Fruit fly (Drosophila melanogaster) whole organism, embryonic: ENCODE measurements around the gene CG9799.

Experiments
- Ada2b ChIP-seq: fragments of 200-800 bp; sonication (Bioruptor generic); IDR thresholded peaks from 2 replicates; pipeline ENCODE4 v1.3.6; 2022; ENCODE audit warnings: missing biosample characterization, missing genetic modification characterization
- Bgb ChIP-seq: fragments of 200-800 bp; sonication (Bioruptor generic); IDR thresholded peaks from 2 replicates; pipeline ENCODE4 v1.3.6; 2022; ENCODE audit warnings: missing biosample characterization, missing genetic modification characterization; ENCODE audit not compliant: partially characterized antibody
- C15 ChIP-seq: fragments of 200-800 bp; sonication (Bioruptor generic); IDR thresholded peaks from 3 replicates; pipeline ENCODE4 v1.3.6; 2022; ENCODE audit warnings: missing biosample characterization, missing genetic modification characterization
- CG10267 ChIP-seq: fragments of 200-800 bp; sonication (Bioruptor generic); optimal IDR thresholded peaks from 2 replicates; lab custom pipeline; 2018; ENCODE audit warnings: missing biosample characterization, mild to moderate bottlenecking, missing genetic modification characterization, moderate library complexity
- CG10321 ChIP-seq: fragments of 200-800 bp; sonication (Bioruptor generic); IDR thresholded peaks from 2 replicates; pipeline ENCODE4 v1.3.6; 2022; ENCODE audit warnings: missing biosample characterization, missing genetic modification characterization
- CG10654 ChIP-seq: fragments of 200-800 bp; sonication (Bioruptor generic); optimal IDR thresholded peaks from 2 replicates; lab custom pipeline; 2016; ENCODE audit warnings: missing biosample characterization, missing genetic modification characterization
- CG11085 ChIP-seq: fragments of 200-800 bp; sonication (Bioruptor generic); IDR thresholded peaks from 2 replicates; pipeline ENCODE4 v1.3.6; 2022; ENCODE audit warnings: missing biosample characterization, missing genetic modification characterization
- CG11247 ChIP-seq: fragments of 200-800 bp; sonication (Bioruptor generic); IDR thresholded peaks from 2 replicates; pipeline ENCODE4 v1.3.6; 2022; ENCODE audit warnings: missing biosample characterization, missing genetic modification characterization
- CG11398 ChIP-seq: fragments of 200-800 bp; sonication (Bioruptor generic); optimal IDR thresholded peaks from 2 replicates; lab custom pipeline; 2016; ENCODE audit warnings: missing biosample characterization, missing genetic modification characterization
- CG11560 ChIP-seq: fragments of 200-800 bp; sonication (Bioruptor generic); IDR thresholded peaks from 3 replicates; pipeline ENCODE4 v1.3.6; 2022; ENCODE audit warnings: missing biosample characterization, missing genetic modification characterization
- CG12071 ChIP-seq: fragments of 200-800 bp; sonication (Bioruptor generic); optimal IDR thresholded peaks from 3 replicates; lab custom pipeline; 2018; ENCODE audit warnings: missing biosample characterization, mild to moderate bottlenecking, missing genetic modification characterization
- CG12219 ChIP-seq: fragments of 200-800 bp; sonication (Bioruptor generic); optimal IDR thresholded peaks from 3 replicates; lab custom pipeline; 2018; ENCODE audit warnings: missing biosample characterization, mild to moderate bottlenecking, missing genetic modification characterization
- CG12236 ChIP-seq: fragments of 200-800 bp; sonication (Bioruptor generic); optimal IDR thresholded peaks from 2 replicates; lab custom pipeline; 2016; ENCODE audit warnings: missing biosample characterization, missing genetic modification characterization
- CG13624 ChIP-seq: fragments of 200-800 bp; sonication (Bioruptor generic); optimal IDR thresholded peaks from 2 replicates; lab custom pipeline; 2016; ENCODE audit warnings: missing biosample characterization, missing genetic modification characterization
- CG18262 ChIP-seq: fragments of 200-800 bp; optimal IDR thresholded peaks from 3 replicates; lab custom pipeline; 2019; ENCODE audit warnings: missing biosample characterization, mild to moderate bottlenecking, missing genetic modification characterization, moderate library complexity
- CG18764 ChIP-seq: fragments of 200-800 bp; sonication (Bioruptor generic); optimal IDR thresholded peaks from 3 replicates; lab custom pipeline; 2016; ENCODE audit warnings: missing biosample characterization, missing genetic modification characterization
- CG2129 ChIP-seq: fragments of 200-800 bp; sonication (Bioruptor generic); IDR thresholded peaks from 2 replicates; pipeline ENCODE4 v1.3.6; 2022; ENCODE audit warnings: missing biosample characterization, missing genetic modification characterization; ENCODE audit not compliant: partially characterized antibody
- CG2889 ChIP-seq: fragments of 200-800 bp; sonication (Bioruptor generic); IDR thresholded peaks from 3 replicates; pipeline ENCODE4 v1.3.6; 2022; ENCODE audit warnings: missing biosample characterization, missing genetic modification characterization
- CG31388 ChIP-seq: fragments of 200-800 bp; sonication (Bioruptor generic); optimal IDR thresholded peaks from 2 replicates; lab custom pipeline; 2016; ENCODE audit warnings: missing biosample characterization, missing genetic modification characterization
- CG32767 ChIP-seq: fragments of 200-800 bp; sonication (Bioruptor generic); IDR thresholded peaks from 2 replicates; pipeline ENCODE4 v1.3.6; 2022; ENCODE audit warnings: missing biosample characterization, missing genetic modification characterization
- CG4360 ChIP-seq: fragments of 200-800 bp; sonication (Bioruptor generic); IDR thresholded peaks from 2 replicates; pipeline ENCODE4 v1.3.6; 2022; ENCODE audit warnings: missing biosample characterization, missing genetic modification characterization
- CG4730 ChIP-seq: fragments of 200-800 bp; sonication (Bioruptor generic); IDR thresholded peaks from 2 replicates; pipeline ENCODE4 v1.3.6; 2022; ENCODE audit warnings: missing biosample characterization, missing genetic modification characterization
- CG6175 ChIP-seq: fragments of 200-800 bp; sonication (Bioruptor generic); IDR thresholded peaks from 3 replicates; pipeline ENCODE4 v1.3.6; 2022; ENCODE audit warnings: missing biosample characterization, missing genetic modification characterization
- CG7271 ChIP-seq: fragments of 200-800 bp; sonication (Bioruptor generic); optimal IDR thresholded peaks from 2 replicates; lab custom pipeline; 2018; ENCODE audit warnings: missing biosample characterization, mild to moderate bottlenecking, missing genetic modification characterization, moderate library complexity
- CG7357 ChIP-seq: fragments of 200-800 bp; sonication (Bioruptor generic); IDR thresholded peaks from 3 replicates; pipeline ENCODE4 v1.3.6; 2022; ENCODE audit warnings: missing biosample characterization, missing genetic modification characterization
- Deaf1 ChIP-seq: fragments of 200-800 bp; optimal IDR thresholded peaks from 3 replicates; lab custom pipeline; 2019; ENCODE audit warnings: missing biosample characterization, mild to moderate bottlenecking, missing genetic modification characterization, moderate library complexity
- Dp ChIP-seq: fragments of 200-800 bp; sonication (Bioruptor generic); optimal IDR thresholded peaks from 2 replicates; lab custom pipeline; 2018; ENCODE audit warnings: missing biosample characterization, mild to moderate bottlenecking, missing genetic modification characterization, moderate library complexity
- Eip74EF ChIP-seq, 2 experiments: fragments of 200-800 bp in 1 of 2; fragments of >200 bp in 1 of 2; sonication (Bioruptor generic) in 1 of 2; optimal IDR thresholded peaks; 2 replicates each; lab custom pipeline; 2017 to 2019; ENCODE audit warnings: missing biosample characterization in 2 of 2, missing genetic modification characterization in 2 of 2, mild to moderate bottlenecking in 1 of 2, moderate library complexity in 1 of 2
- GATAe ChIP-seq: fragments of 200-800 bp; sonication (Bioruptor generic); conservative IDR thresholded peaks from 2 replicates; pipeline ENCODE4 v1.3.6; 2022; ENCODE audit warnings: missing biosample characterization, missing genetic modification characterization
- HLH3B ChIP-seq: fragments of 200-800 bp; sonication (Bioruptor generic); IDR thresholded peaks from 2 replicates; pipeline ENCODE4 v1.3.6; 2022; ENCODE audit warnings: missing biosample characterization, missing genetic modification characterization
- HLH54F ChIP-seq: fragments of 200-800 bp; sonication (Bioruptor generic); optimal IDR thresholded peaks from 3 replicates; lab custom pipeline; 2016; ENCODE audit warnings: missing biosample characterization, missing genetic modification characterization
- Hr51 ChIP-seq, 2 experiments: fragments of 200-800 bp; sonication (Bioruptor generic); optimal IDR thresholded peaks; 2 replicates in 1 of 2; 3 replicates in 1 of 2; lab custom pipeline; 2016 to 2018; ENCODE audit warnings: missing biosample characterization in 2 of 2, missing genetic modification characterization in 2 of 2, mild to moderate bottlenecking in 1 of 2, moderate library complexity in 1 of 2
- Oli ChIP-seq: fragments of 200-800 bp; sonication (Bioruptor generic); optimal IDR thresholded peaks from 2 replicates; lab custom pipeline; 2018; ENCODE audit warnings: missing biosample characterization, mild to moderate bottlenecking, missing genetic modification characterization, moderate library complexity
- Optix ChIP-seq: fragments of 200-800 bp; sonication (Bioruptor generic); IDR thresholded peaks from 3 replicates; pipeline ENCODE4 v1.3.6; 2022; ENCODE audit warnings: missing biosample characterization, missing genetic modification characterization
- Sox100B ChIP-seq: fragments of 200-800 bp; sonication (Bioruptor generic); optimal IDR thresholded peaks from 3 replicates; lab custom pipeline; 2018; ENCODE audit warnings: missing biosample characterization, mild to moderate bottlenecking, missing genetic modification characterization
- TFAM ChIP-seq: fragments of 200-800 bp; sonication (Bioruptor generic); optimal IDR thresholded peaks from 2 replicates; lab custom pipeline; 2017; ENCODE audit warnings: missing biosample characterization, missing genetic modification characterization, inconsistent platforms
- cad ChIP-seq: fragments of >200 bp; optimal IDR thresholded peaks from 2 replicates; lab custom pipeline; 2017; ENCODE audit warnings: missing biosample characterization, missing genetic modification characterization
- crp ChIP-seq, 2 experiments: fragments of 200-800 bp; sonication (Bioruptor generic); optimal IDR thresholded peaks; 2 replicates in 1 of 2; 3 replicates in 1 of 2; lab custom pipeline; 2017; ENCODE audit warnings: missing biosample characterization in 2 of 2, missing genetic modification characterization in 2 of 2, mild to moderate bottlenecking in 1 of 2, moderate library complexity in 1 of 2
- danr ChIP-seq: fragments of 200-800 bp; sonication (Bioruptor generic); IDR thresholded peaks from 2 replicates; pipeline ENCODE4 v1.3.6; 2022; ENCODE audit warnings: missing biosample characterization, missing genetic modification characterization
- dati ChIP-seq: fragments of 200-800 bp; sonication (Bioruptor generic); IDR thresholded peaks from 2 replicates; pipeline ENCODE4 v1.3.6; 2022; ENCODE audit warnings: missing biosample characterization, missing genetic modification characterization
- ems ChIP-seq: fragments of 200-800 bp; sonication (Bioruptor generic); optimal IDR thresholded peaks from 3 replicates; lab custom pipeline; 2016; ENCODE audit warnings: missing biosample characterization, missing genetic modification characterization
- eve ChIP-seq, 2 experiments: fragments of >200 bp; optimal IDR thresholded peaks; 2 replicates each; lab custom pipeline; 2017; ENCODE audit warnings: missing biosample characterization in 2 of 2, missing genetic modification characterization in 2 of 2
- hth ChIP-seq: fragments of >200 bp; optimal IDR thresholded peaks from 2 replicates; lab custom pipeline; 2017; ENCODE audit warnings: inconsistent platforms
- ind ChIP-seq: fragments of 200-800 bp; sonication (Bioruptor generic); optimal IDR thresholded peaks from 3 replicates; lab custom pipeline; 2016; ENCODE audit warnings: missing biosample characterization, missing genetic modification characterization
- nom ChIP-seq: fragments of 200-800 bp; sonication (Bioruptor generic); optimal IDR thresholded peaks from 2 replicates; lab custom pipeline; 2017; ENCODE audit warnings: missing biosample characterization, missing genetic modification characterization, mild to moderate bottlenecking, moderate library complexity, missing genetic modification reagents
- phol ChIP-seq: fragments of 200-800 bp; sonication (Bioruptor generic); optimal IDR thresholded peaks from 3 replicates; lab custom pipeline; 2018; ENCODE audit warnings: missing biosample characterization, mild to moderate bottlenecking, missing genetic modification characterization, moderate library complexity
- row ChIP-seq: fragments of 200-800 bp; sonication (Bioruptor generic); IDR thresholded peaks from 3 replicates; pipeline ENCODE4 v1.3.6; 2022; ENCODE audit warnings: missing biosample characterization, missing genetic modification characterization
- slou ChIP-seq: fragments of 200-800 bp; sonication (Bioruptor generic); optimal IDR thresholded peaks from 3 replicates; lab custom pipeline; 2016; ENCODE audit warnings: missing biosample characterization, missing genetic modification characterization
- tll ChIP-seq, 2 experiments: fragments of 200-800 bp in 1 of 2; fragments of >200 bp in 1 of 2; sonication (Bioruptor generic) in 1 of 2; optimal IDR thresholded peaks; 2 replicates each; lab custom pipeline; 2017 to 2019; ENCODE audit warnings: missing biosample characterization in 2 of 2, missing genetic modification characterization in 2 of 2, mild to moderate bottlenecking in 1 of 2, moderate library complexity in 1 of 2
- wor ChIP-seq: fragments of 200-800 bp; sonication (Bioruptor generic); IDR thresholded peaks from 2 replicates; pipeline ENCODE4 v1.3.6; 2022; ENCODE audit warnings: missing biosample characterization, missing genetic modification characterization

Gene CG9799

dm6 chr3R:13428341-13429040, 40.0 kb upstream of the CG9799 start (continued):
- TF ChIP-seq CG11247 (GFP tag; lab: Robert Waterston, UW) (peak; percentile 48; the same call in 1 of the 2 replicates), tll (GFP tag; optimal IDR thresholded peaks at IDR 0.05; lab: Kevin White, UChicago) (no peak), CG10654 (GFP tag; lab: Kevin White, UChicago) (peak; percentile 46), CG13624 (GFP tag; lab: Kevin White, UChicago) (no peak), HLH54F (GFP tag; lab: Kevin White, UChicago) (peak; percentile 55), Eip74EF (GFP tag; optimal IDR thresholded peaks at IDR 0.05; lab: Kevin White, UChicago) (peak in 1 of 2 experiments; percentile 26), CG4730 (GFP tag; lab: Robert Waterston, UW) (peak; percentile 59), CG31388 (no peak), row (GFP tag; lab: Robert Waterston, UW) (peak; percentile 85), CG12236 (GFP tag; lab: Kevin White, UChicago) (peak; percentile 2), Sox100B (GFP tag; lab: Kevin White, UChicago) (peak; percentile 46), crp (GFP tag; optimal IDR thresholded peaks at IDR 0.05; lab: Kevin White, UChicago) (no peak), CG11560 (tag; lab: Robert Waterston, UW) (no peak), hth (lab: Kevin White, UChicago) (no peak), ind (GFP tag; lab: Kevin White, UChicago) (peak; percentile 71), Optix (GFP tag; lab: Robert Waterston, UW) (0 out of 3 replicates have a peak, but pooled peaks have one; percentile 32), CG4360 (GFP tag; lab: Robert Waterston, UW) (peak; percentile 52), cad (GFP tag; lab: Kevin White, UChicago) (no peak), CG18262 (peak; percentile 78), Bgb (GFP tag; lab: Robert Waterston, UW) (no peak), CG12219 (GFP tag; lab: Kevin White, UChicago) (peak; percentile 65), CG2129 (GFP tag; lab: Robert Waterston, UW) (no peak), eve (GFP tag; optimal IDR thresholded peaks at IDR 0.05; lab: Kevin White, UChicago) (no peak), Deaf1 (tag; lab: Kevin White, UChicago) (peak; percentile 34), CG10321 (GFP tag; lab: Robert Waterston, UW) (no peak), Ada2b (GFP tag; lab: Robert Waterston, UW) (peak; percentile 78), CG11085 (GFP tag; lab: Robert Waterston, UW) (0 out of 2 replicates have a peak, but pooled peaks have one; percentile 15), GATAe (GFP tag; lab: Robert Waterston, UW) (no peak), CG2889 (GFP tag; lab: Robert Waterston, UW) (no peak), HLH3B (GFP tag; lab: Robert Waterston, UW) (peak; percentile 81), phol (tag; lab: Kevin White, UChicago) (peak; percentile 78), Oli (tag; lab: Kevin White, UChicago) (peak; percentile 75), CG11398 (peak; percentile 44), wor (GFP tag; lab: Robert Waterston, UW) (0 out of 2 replicates have a peak, but pooled peaks have one; percentile 28), danr (GFP tag; lab: Robert Waterston, UW) (no peak), CG12071 (GFP tag; lab: Kevin White, UChicago) (peak; percentile 71), CG18764 (GFP tag; lab: Kevin White, UChicago) (peak; percentile 25), nom (GFP tag; lab: Kevin White, UChicago) (peak; percentile 34), ems (GFP tag; lab: Kevin White, UChicago) (peak; percentile 34), CG10267 (tag; lab: Kevin White, UChicago) (peak; percentile 69), slou (GFP tag; lab: Kevin White, UChicago) (no peak), TFAM (GFP tag; lab: Kevin White, UChicago) (peak; percentile 29), CG7357 (peak; percentile 48; the same call in 1 of the 3 replicates), CG6175 (no peak), C15 (GFP tag; lab: Robert Waterston, UW) (no peak), CG32767 (GFP tag; lab: Robert Waterston, UW) (no peak), dati (GFP tag; lab: Robert Waterston, UW) (no peak), Hr51 (GFP tag; optimal IDR thresholded peaks at IDR 0.05; lab: Kevin White, UChicago) (peak in 1 of 2 experiments; percentile 70), Dp (GFP tag; lab: Kevin White, UChicago) (no peak), CG7271 (no peak)
